Worm (Caenorhabditis elegans): ENCODE data around the gene fbxa-134.

The fbxa-134 gene

DNA sequence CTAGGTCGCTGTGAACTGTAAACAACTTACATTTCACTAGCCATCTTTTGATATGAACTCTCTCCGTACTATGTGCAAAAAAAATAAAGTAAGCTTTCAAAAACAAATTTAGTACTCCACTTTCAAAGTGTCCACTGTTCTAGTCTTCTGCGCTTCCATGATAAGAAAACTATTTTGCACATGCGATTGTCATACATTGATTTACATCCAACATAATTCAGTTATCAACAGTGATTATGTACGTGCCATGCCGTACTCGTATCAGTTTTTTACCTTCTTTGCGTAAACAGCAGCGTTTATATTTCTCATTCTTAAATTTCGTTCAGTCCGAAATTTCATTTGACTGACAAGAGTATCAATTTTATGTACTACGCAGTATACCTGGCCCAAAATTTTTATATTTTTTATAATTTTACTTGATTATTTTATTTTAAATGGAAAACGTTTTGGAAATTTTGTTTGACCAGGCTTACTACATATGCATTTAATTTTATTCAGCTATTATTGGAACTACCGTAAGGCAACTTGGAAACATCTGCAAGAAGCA lies at the start of gene fbxa-134, which contains the start of gene F47H4.2:
Gene fbxa-134 (minus strand): TSS at position 44 of the 547 bp plus-strand sequence.
Gene F47H4.2 (plus strand): TSS at position 497 of the 547 bp plus-strand sequence.
- TF ChIP-seq T22C8.4 (GFP tag; IDR thresholded peaks at IDR 0.05) = no peak
- no peak for TF ChIP-seq cog-1 (tag; optimal IDR thresholded peaks at IDR 0.05)
- TF ChIP-seq klf-2 (GFP tag; conservative IDR thresholded peaks at IDR 0.05) = no peak
- no peak for TF ChIP-seq tab-1 (GFP tag; IDR thresholded peaks at IDR 0.05)
- TF ChIP-seq ztf-29 (GFP tag; IDR thresholded peaks at IDR 0.05) = no peak
- TF ChIP-seq med-1 (GFP tag; optimal IDR thresholded peaks at IDR 0.05; ENCODE audit: insufficient read depth) = no peak

ce11 chrV:17395374-17395773 lies 42.7 kb upstream of the fbxa-134 start, which contains the start of gene srh-120:
TSS of gene srh-120 (plus strand) at chrV:17395674.
- no peak for TF ChIP-seq ref-1 (GFP tag; conservative IDR thresholded peaks at IDR 0.05)
- no peak for TF ChIP-seq ztf-29 (GFP tag; IDR thresholded peaks at IDR 0.05)
- no peak for TF ChIP-seq flt-1 (GFP tag; IDR thresholded peaks at IDR 0.05)
- TF ChIP-seq med-1 (GFP tag; optimal IDR thresholded peaks at IDR 0.05; ENCODE audit: insufficient read depth) = no peak
- TF ChIP-seq cog-1 (tag; optimal IDR thresholded peaks at IDR 0.05) = no peak
- TF ChIP-seq tab-1 (GFP tag; IDR thresholded peaks at IDR 0.05) = no peak
- TF ChIP-seq ztf-23 (GFP tag; IDR thresholded peaks at IDR 0.05) = no peak
- no peak for TF ChIP-seq T22C8.4 (GFP tag; IDR thresholded peaks at IDR 0.05)

- TF ChIP-seq med-1 (GFP tag; optimal IDR thresholded peaks at IDR 0.05; ENCODE audit: insufficient read depth) (no peak), ref-1 (GFP tag; conservative IDR thresholded peaks at IDR 0.05) (no peak), tab-1 (GFP tag; IDR thresholded peaks at IDR 0.05) (no peak), cog-1 (tag; optimal IDR thresholded peaks at IDR 0.05) (no peak), ztf-29 (GFP tag; IDR thresholded peaks at IDR 0.05) (no peak), klf-2 (GFP tag; conservative IDR thresholded peaks at IDR 0.05) (no peak), ztf-23 (GFP tag; IDR thresholded peaks at IDR 0.05) (no peak), flt-1 (GFP tag; IDR thresholded peaks at IDR 0.05) (no peak), T22C8.4 (GFP tag; IDR thresholded peaks at IDR 0.05) (no peak)
Measured at ce11 chrV:17379932-17380331, 27.3 kb upstream of the fbxa-134 start, which contains the start of gene Y20C6A.4. TSS of gene Y20C6A.4 (plus strand) at chrV:17380232.

DNA sequence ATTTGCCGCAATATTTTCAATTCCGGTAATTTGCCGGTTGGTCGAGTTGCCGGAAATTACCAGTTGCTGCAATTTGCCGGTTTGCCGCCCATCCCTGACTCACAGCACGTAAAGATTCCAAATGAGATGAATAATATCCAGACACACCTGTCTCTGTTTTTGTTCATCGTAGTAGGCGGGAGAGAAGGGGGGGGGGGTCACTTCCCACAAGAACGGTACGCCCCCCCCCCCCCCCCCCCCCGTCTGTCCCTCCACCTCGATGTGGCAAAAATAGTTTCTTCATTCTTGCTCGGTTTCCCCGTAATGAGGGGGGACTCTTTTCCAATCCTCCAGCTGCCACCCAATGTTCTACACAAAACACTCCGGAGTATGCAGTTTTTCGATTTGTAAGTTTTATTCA lies 24.5 kb upstream of the fbxa-134 start, which contains the start of gene fbxb-7:
Gene fbxb-7 (plus strand): TSS at position 267 of the 400 bp plus-strand sequence.
- TF ChIP-seq klf-2 (GFP tag; conservative IDR thresholded peaks at IDR 0.05) (no peak), ztf-23 (GFP tag; IDR thresholded peaks at IDR 0.05) (no peak), cog-1 (tag; optimal IDR thresholded peaks at IDR 0.05) (no peak), ref-1 (GFP tag; conservative IDR thresholded peaks at IDR 0.05) (no peak)

DNA sequence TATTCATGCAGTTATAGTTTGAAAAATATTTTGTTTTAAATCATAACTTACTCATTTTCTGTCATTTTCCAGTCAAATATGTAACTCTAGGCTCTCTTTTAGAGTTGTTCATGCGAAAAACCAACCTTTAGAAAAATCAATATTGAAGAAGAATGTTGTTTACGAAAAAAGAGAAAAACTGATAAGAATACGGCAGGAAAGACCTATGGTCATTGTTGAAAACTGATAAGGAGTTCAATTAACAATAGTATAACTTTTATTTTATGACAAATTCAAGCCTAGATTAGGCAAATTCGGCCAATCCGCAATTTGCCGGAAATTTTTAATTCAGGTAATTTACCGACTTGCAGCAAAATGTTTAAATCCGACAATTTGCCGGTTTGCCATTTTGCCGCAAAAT lies 24.0 kb upstream of the fbxa-134 start, which contains the start of gene Y20C6A.1:
Gene Y20C6A.1 (minus strand): TSS at position 107 of the 400 bp plus-strand sequence.
- TF ChIP-seq ztf-23 (GFP tag; IDR thresholded peaks at IDR 0.05) (no peak), tab-1 (GFP tag; IDR thresholded peaks at IDR 0.05) (no peak), med-1 (GFP tag; optimal IDR thresholded peaks at IDR 0.05; ENCODE audit: insufficient read depth) (no peak), flt-1 (GFP tag; IDR thresholded peaks at IDR 0.05) (no peak), ref-1 (GFP tag; conservative IDR thresholded peaks at IDR 0.05) (no peak), klf-2 (GFP tag; conservative IDR thresholded peaks at IDR 0.05) (no peak), ztf-29 (GFP tag; IDR thresholded peaks at IDR 0.05) (no peak), T22C8.4 (GFP tag; IDR thresholded peaks at IDR 0.05) (no peak), cog-1 (tag; optimal IDR thresholded peaks at IDR 0.05) (no peak)

- no peak for TF ChIP-seq ref-1 (GFP tag; conservative IDR thresholded peaks at IDR 0.05)
Measured at ce11 chrV:17350093-17350492, 2.6 kb downstream of the fbxa-134 start, which contains the start of gene lsy-27. TSS of gene lsy-27 (minus strand) at chrV:17350193.

DNA sequence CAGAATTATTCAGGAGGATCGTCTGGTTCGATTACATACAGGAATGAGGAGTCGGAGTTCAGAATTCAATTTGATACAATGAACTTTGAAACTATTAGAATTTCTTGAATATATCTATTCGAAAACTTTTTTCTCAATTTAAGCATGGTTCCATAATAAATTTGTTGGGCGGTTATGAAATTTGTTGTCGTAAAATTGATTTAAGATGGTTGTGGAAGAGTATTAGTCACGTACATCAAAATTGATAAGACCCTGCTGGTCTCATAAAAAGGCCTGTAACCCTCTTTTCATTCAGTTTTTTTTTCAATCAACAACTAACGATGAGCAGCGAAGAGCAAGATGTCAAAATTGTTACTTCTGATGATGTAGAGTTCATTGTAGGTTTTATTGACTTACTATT lies 5.1 kb downstream of the fbxa-134 start, which contains the start of gene skr-5:
Gene skr-5 (plus strand): TSS at position 301 of the 400 bp plus-strand sequence.
- TF ChIP-seq tab-1 (GFP tag; IDR thresholded peaks at IDR 0.05) (no peak), ztf-29 (GFP tag; IDR thresholded peaks at IDR 0.05) (no peak), cog-1 (tag; optimal IDR thresholded peaks at IDR 0.05) (no peak), T22C8.4 (GFP tag; IDR thresholded peaks at IDR 0.05) (no peak), flt-1 (GFP tag; IDR thresholded peaks at IDR 0.05) (no peak), med-1 (GFP tag; optimal IDR thresholded peaks at IDR 0.05; ENCODE audit: insufficient read depth) (no peak), ref-1 (GFP tag; conservative IDR thresholded peaks at IDR 0.05) (no peak), klf-2 (GFP tag; conservative IDR thresholded peaks at IDR 0.05) (no peak), ztf-23 (GFP tag; IDR thresholded peaks at IDR 0.05) (no peak)

ce11 chrV:17344876-17345275 lies 7.8 kb downstream of the fbxa-134 start, which contains the start of the genes fbxa-188 and fbxa-189:
TSS of gene fbxa-188 (minus strand) at chrV:17344926.
TSS of gene fbxa-189 (plus strand) at chrV:17345214.
- TF ChIP-seq cog-1 (tag; optimal IDR thresholded peaks at IDR 0.05) = no peak
- TF ChIP-seq flt-1 (GFP tag; IDR thresholded peaks at IDR 0.05) = no peak
- TF ChIP-seq T22C8.4 (GFP tag; IDR thresholded peaks at IDR 0.05) = no peak
- no peak for TF ChIP-seq klf-2 (GFP tag; conservative IDR thresholded peaks at IDR 0.05)
- TF ChIP-seq ztf-29 (GFP tag; IDR thresholded peaks at IDR 0.05) = no peak
- no peak for TF ChIP-seq med-1 (GFP tag; optimal IDR thresholded peaks at IDR 0.05; ENCODE audit: insufficient read depth)

ce11 chrV:17339349-17339748 lies 13.3 kb downstream of the fbxa-134 start:
- TF ChIP-seq T22C8.4 (GFP tag; IDR thresholded peaks at IDR 0.05) (no peak), ref-1 (GFP tag; conservative IDR thresholded peaks at IDR 0.05) (no peak), med-1 (GFP tag; optimal IDR thresholded peaks at IDR 0.05; ENCODE audit: insufficient read depth) (no peak), klf-2 (GFP tag; conservative IDR thresholded peaks at IDR 0.05) (no peak), cog-1 (tag; optimal IDR thresholded peaks at IDR 0.05) (no peak), tab-1 (GFP tag; IDR thresholded peaks at IDR 0.05) (no peak), ztf-23 (GFP tag; IDR thresholded peaks at IDR 0.05) (no peak), ztf-29 (GFP tag; IDR thresholded peaks at IDR 0.05) (no peak), flt-1 (GFP tag; IDR thresholded peaks at IDR 0.05) (no peak)

- TF ChIP-seq ztf-23 (GFP tag; IDR thresholded peaks at IDR 0.05) (no peak), flt-1 (GFP tag; IDR thresholded peaks at IDR 0.05) (no peak), T22C8.4 (GFP tag; IDR thresholded peaks at IDR 0.05) (no peak), ref-1 (GFP tag; conservative IDR thresholded peaks at IDR 0.05) (no peak), cog-1 (tag; optimal IDR thresholded peaks at IDR 0.05) (no peak), tab-1 (GFP tag; IDR thresholded peaks at IDR 0.05) (no peak), med-1 (GFP tag; optimal IDR thresholded peaks at IDR 0.05; ENCODE audit: insufficient read depth) (no peak), klf-2 (GFP tag; conservative IDR thresholded peaks at IDR 0.05) (no peak), ztf-29 (GFP tag; IDR thresholded peaks at IDR 0.05) (no peak)
Measured at ce11 chrV:17331340-17331739, 21.3 kb downstream of the fbxa-134 start, which contains the start of gene fbxa-185. TSS of gene fbxa-185 (plus strand) at chrV:17331640.
